Fruit fly (Drosophila melanogaster) whole organism, embryonic: Measurements from ENCODE around the gene COX7AL2.
A peak's percentile ranks its signal among the peaks of the same experiment; 100 is the strongest.

Source experiments
- Bdp1 ChIP-seq: fragments of 200-800 bp; sonication (Bioruptor generic); optimal IDR thresholded peaks from 3 replicates; lab custom pipeline; 2016; ENCODE audit warnings: missing biosample characterization, missing genetic modification characterization
- BtbVII ChIP-seq: fragments of 200-800 bp; sonication (Bioruptor generic); optimal IDR thresholded peaks from 3 replicates; lab custom pipeline; 2017; ENCODE audit warnings: missing biosample characterization, mild to moderate bottlenecking, missing genetic modification characterization
- CG10209 ChIP-seq: fragments of 200-800 bp; sonication (Bioruptor generic); optimal IDR thresholded peaks from 3 replicates; lab custom pipeline; 2017; ENCODE audit warnings: missing biosample characterization, mild to moderate bottlenecking, missing genetic modification characterization, missing genetic modification reagents
- CG11398 ChIP-seq: fragments of 200-800 bp; sonication (Bioruptor generic); optimal IDR thresholded peaks from 2 replicates; lab custom pipeline; 2016; ENCODE audit warnings: missing biosample characterization, missing genetic modification characterization
- CG12104 ChIP-seq: fragments of 200-800 bp; sonication (Bioruptor generic); optimal IDR thresholded peaks from 3 replicates; lab custom pipeline; 2016; ENCODE audit warnings: missing biosample characterization, missing genetic modification characterization
- CG12391 ChIP-seq: fragments of 200-800 bp; sonication (Bioruptor generic); optimal IDR thresholded peaks from 3 replicates; lab custom pipeline; 2018; ENCODE audit warnings: missing biosample characterization, mild to moderate bottlenecking, missing genetic modification characterization, moderate library complexity
- CG14441 ChIP-seq: fragments of 200-800 bp; sonication (Bioruptor generic); IDR thresholded peaks from 2 replicates; pipeline ENCODE4 v1.3.6; 2022; ENCODE audit warnings: missing biosample characterization, missing genetic modification characterization
- CG14965 ChIP-seq: fragments of 200-800 bp; sonication (Bioruptor generic); optimal IDR thresholded peaks from 2 replicates; lab custom pipeline; 2016; ENCODE audit warnings: missing biosample characterization, missing genetic modification characterization, borderline replicate concordance
- CG1603 ChIP-seq: fragments of 200-800 bp; sonication (Bioruptor generic); optimal IDR thresholded peaks from 2 replicates; lab custom pipeline; 2019; ENCODE audit warnings: missing biosample characterization, mild to moderate bottlenecking, missing genetic modification characterization, moderate library complexity
- CG17328 ChIP-seq: fragments of 200-800 bp; sonication (Bioruptor generic); IDR thresholded peaks from 2 replicates; pipeline ENCODE4 v1.3.6; 2022; ENCODE audit warnings: missing biosample characterization, missing genetic modification characterization
- CG32532 ChIP-seq: fragments of 200-800 bp; sonication (Bioruptor generic); IDR thresholded peaks from 2 replicates; pipeline ENCODE4 v1.3.6; 2022; ENCODE audit warnings: missing biosample characterization, missing genetic modification characterization
- CG3407 ChIP-seq: fragments of 200-800 bp; sonication (Bioruptor generic); optimal IDR thresholded peaks from 2 replicates; lab custom pipeline; 2018; ENCODE audit warnings: missing biosample characterization, mild to moderate bottlenecking, missing genetic modification characterization
- CG42726 ChIP-seq: fragments of 200-800 bp; sonication (Bioruptor generic); IDR thresholded peaks from 2 replicates; pipeline ENCODE4 v1.3.6; 2022; ENCODE audit warnings: missing biosample characterization, missing genetic modification characterization; ENCODE audit not compliant: partially characterized antibody
- CG5180 ChIP-seq: fragments of 200-800 bp; sonication (Bioruptor generic); optimal IDR thresholded peaks from 3 replicates; lab custom pipeline; 2017; ENCODE audit warnings: missing biosample characterization, missing genetic modification characterization, mild to moderate bottlenecking, moderate library complexity, missing genetic modification reagents
- CG6683 ChIP-seq: fragments of 200-800 bp; sonication (Bioruptor generic); optimal IDR thresholded peaks from 2 replicates; lab custom pipeline; 2017; ENCODE audit warnings: missing biosample characterization, mild to moderate bottlenecking, missing genetic modification characterization, missing genetic modification reagents
- CG7839 ChIP-seq: fragments of 200-800 bp; sonication (Bioruptor generic); optimal IDR thresholded peaks from 3 replicates; lab custom pipeline; 2018; ENCODE audit warnings: missing biosample characterization, mild to moderate bottlenecking, missing genetic modification characterization, moderate library complexity
- CG8359 ChIP-seq: fragments of 200-800 bp; sonication (Bioruptor generic); optimal IDR thresholded peaks from 2 replicates; lab custom pipeline; 2017; ENCODE audit warnings: missing biosample characterization, mild to moderate bottlenecking, missing genetic modification characterization, borderline replicate concordance
- CG9932 ChIP-seq: fragments of 200-800 bp; sonication (Bioruptor generic); IDR thresholded peaks from 2 replicates; pipeline ENCODE4 v1.3.6; 2022; ENCODE audit warnings: missing biosample characterization, missing genetic modification characterization
- Chrac-16 ChIP-seq: fragments of 200-800 bp; sonication (Bioruptor generic); optimal IDR thresholded peaks from 3 replicates; lab custom pipeline; 2016; ENCODE audit warnings: missing biosample characterization, missing genetic modification characterization
- CrebB ChIP-seq: fragments of 200-800 bp; sonication (Bioruptor generic); optimal IDR thresholded peaks from 3 replicates; lab custom pipeline; 2018; ENCODE audit warnings: missing biosample characterization, mild to moderate bottlenecking, missing genetic modification characterization
- Dek ChIP-seq: fragments of 200-800 bp; sonication (Bioruptor generic); optimal IDR thresholded peaks from 3 replicates; lab custom pipeline; 2019; ENCODE audit warnings: missing biosample characterization, mild to moderate bottlenecking, missing genetic modification characterization, moderate library complexity
- Dip3 ChIP-seq: fragments of 200-800 bp; sonication (Bioruptor generic); optimal IDR thresholded peaks from 3 replicates; lab custom pipeline; 2016; ENCODE audit warnings: missing biosample characterization, missing genetic modification characterization
- Eip74EF ChIP-seq, 2 experiments: fragments of 200-800 bp in 1 of 2; fragments of >200 bp in 1 of 2; sonication (Bioruptor generic) in 1 of 2; optimal IDR thresholded peaks; 2 replicates each; lab custom pipeline; 2017 to 2019; ENCODE audit warnings: missing biosample characterization in 2 of 2, missing genetic modification characterization in 2 of 2, mild to moderate bottlenecking in 1 of 2, moderate library complexity in 1 of 2
- GATAe ChIP-seq: fragments of 200-800 bp; sonication (Bioruptor generic); conservative IDR thresholded peaks from 2 replicates; pipeline ENCODE4 v1.3.6; 2022; ENCODE audit warnings: missing biosample characterization, missing genetic modification characterization
- HLH54F ChIP-seq: fragments of 200-800 bp; sonication (Bioruptor generic); optimal IDR thresholded peaks from 3 replicates; lab custom pipeline; 2016; ENCODE audit warnings: missing biosample characterization, missing genetic modification characterization
- MESR4 ChIP-seq: fragments of 200-800 bp; sonication (Bioruptor generic); optimal IDR thresholded peaks from 2 replicates; lab custom pipeline; 2018; ENCODE audit warnings: missing biosample characterization, mild to moderate bottlenecking, missing genetic modification characterization, moderate library complexity
- MTF-1 ChIP-seq: fragments of 200-800 bp; sonication (Bioruptor generic); optimal IDR thresholded peaks from 2 replicates; lab custom pipeline; 2018; ENCODE audit warnings: missing biosample characterization, mild to moderate bottlenecking, missing genetic modification characterization, borderline replicate concordance
- Optix ChIP-seq: fragments of 200-800 bp; sonication (Bioruptor generic); IDR thresholded peaks from 3 replicates; pipeline ENCODE4 v1.3.6; 2022; ENCODE audit warnings: missing biosample characterization, missing genetic modification characterization
- Ssrp ChIP-seq: fragments of 200-800 bp; sonication (Bioruptor generic); optimal IDR thresholded peaks from 2 replicates; lab custom pipeline; 2018; ENCODE audit warnings: missing biosample characterization, mild to moderate bottlenecking, missing genetic modification characterization, moderate library complexity
- YL-1 ChIP-seq: fragments of 200-800 bp; sonication (Bioruptor generic); optimal IDR thresholded peaks from 3 replicates; lab custom pipeline; 2017; ENCODE audit warnings: missing biosample characterization, mild to moderate bottlenecking, missing genetic modification characterization
- crp ChIP-seq, 2 experiments: fragments of 200-800 bp; sonication (Bioruptor generic); optimal IDR thresholded peaks; 2 replicates in 1 of 2; 3 replicates in 1 of 2; lab custom pipeline; 2017; ENCODE audit warnings: missing biosample characterization in 2 of 2, missing genetic modification characterization in 2 of 2, mild to moderate bottlenecking in 1 of 2, moderate library complexity in 1 of 2
- disco-r ChIP-seq: fragments of 200-800 bp; sonication (Bioruptor generic); optimal IDR thresholded peaks from 2 replicates; lab custom pipeline; 2016; ENCODE audit warnings: missing biosample characterization, missing genetic modification characterization
- dmrt11E ChIP-seq: fragments of 200-800 bp; sonication (Bioruptor generic); optimal IDR thresholded peaks from 3 replicates; lab custom pipeline; 2018; ENCODE audit warnings: missing biosample characterization, mild to moderate bottlenecking, missing genetic modification characterization, moderate library complexity
- ems ChIP-seq: fragments of 200-800 bp; sonication (Bioruptor generic); optimal IDR thresholded peaks from 3 replicates; lab custom pipeline; 2016; ENCODE audit warnings: missing biosample characterization, missing genetic modification characterization
- esg ChIP-seq: fragments of 200-800 bp; sonication (Bioruptor generic); conservative IDR thresholded peaks from 2 replicates; pipeline ENCODE4 v1.3.6; 2022; ENCODE audit warnings: missing biosample characterization, missing genetic modification characterization
- eve ChIP-seq, 2 experiments: fragments of >200 bp; optimal IDR thresholded peaks; 2 replicates each; lab custom pipeline; 2017; ENCODE audit warnings: missing biosample characterization in 2 of 2, missing genetic modification characterization in 2 of 2
- fd102C ChIP-seq: fragments of 200-800 bp; sonication (Bioruptor generic); optimal IDR thresholded peaks from 2 replicates; lab custom pipeline; 2018; ENCODE audit warnings: missing biosample characterization, mild to moderate bottlenecking, missing genetic modification characterization, moderate library complexity
- fu2 ChIP-seq: fragments of 200-800 bp; sonication (Bioruptor generic); optimal IDR thresholded peaks from 2 replicates; lab custom pipeline; 2016; ENCODE audit warnings: missing biosample characterization, missing genetic modification characterization
- grau ChIP-seq: fragments of 200-800 bp; optimal IDR thresholded peaks from 3 replicates; lab custom pipeline; 2019; ENCODE audit warnings: missing biosample characterization, mild to moderate bottlenecking, missing genetic modification characterization, moderate library complexity
- inv ChIP-seq: fragments of 200-800 bp; sonication (Bioruptor generic); IDR thresholded peaks from 2 replicates; pipeline ENCODE4 v1.3.6; 2022; ENCODE audit warnings: missing biosample characterization, missing genetic modification characterization; ENCODE audit not compliant: partially characterized antibody
- kah ChIP-seq: fragments of 200-800 bp; sonication (Bioruptor generic); optimal IDR thresholded peaks from 2 replicates; lab custom pipeline; 2018; ENCODE audit warnings: missing biosample characterization, mild to moderate bottlenecking, missing genetic modification characterization
- ken ChIP-seq: fragments of 200-800 bp; sonication (Bioruptor generic); IDR thresholded peaks from 3 replicates; pipeline ENCODE4 v1.3.6; 2022; ENCODE audit warnings: missing biosample characterization, missing genetic modification characterization
- lilli ChIP-seq: fragments of 200-800 bp; sonication (Bioruptor generic); optimal IDR thresholded peaks from 3 replicates; lab custom pipeline; 2016; ENCODE audit warnings: missing biosample characterization, missing genetic modification characterization
- sim ChIP-seq: fragments of 200-800 bp; sonication (Bioruptor generic); IDR thresholded peaks from 2 replicates; pipeline ENCODE4 v1.3.6; 2022; ENCODE audit warnings: missing biosample characterization, missing genetic modification characterization
- trh ChIP-seq: fragments of 200-800 bp; sonication (Bioruptor generic); optimal IDR thresholded peaks from 2 replicates; lab custom pipeline; 2016; ENCODE audit warnings: missing biosample characterization, missing genetic modification characterization
- tx ChIP-seq: fragments of 200-800 bp; sonication (Bioruptor generic); optimal IDR thresholded peaks from 2 replicates; lab custom pipeline; 2016; ENCODE audit warnings: missing biosample characterization, missing genetic modification characterization
- wdn ChIP-seq: fragments of 200-800 bp; sonication (Bioruptor generic); IDR thresholded peaks from 2 replicates; pipeline ENCODE4 v1.3.6; 2022; ENCODE audit warnings: missing biosample characterization, missing genetic modification characterization
- zf30C ChIP-seq: fragments of 200-800 bp; sonication (Bioruptor generic); optimal IDR thresholded peaks from 3 replicates; lab custom pipeline; 2018; ENCODE audit warnings: missing biosample characterization, mild to moderate bottlenecking, missing genetic modification characterization
- zfh1 ChIP-seq: fragments of 200-800 bp; sonication (Bioruptor generic); IDR thresholded peaks from 3 replicates; pipeline ENCODE4 v1.3.6; 2022; ENCODE audit warnings: missing biosample characterization, missing genetic modification characterization

COX7AL2 gene

DNA sequence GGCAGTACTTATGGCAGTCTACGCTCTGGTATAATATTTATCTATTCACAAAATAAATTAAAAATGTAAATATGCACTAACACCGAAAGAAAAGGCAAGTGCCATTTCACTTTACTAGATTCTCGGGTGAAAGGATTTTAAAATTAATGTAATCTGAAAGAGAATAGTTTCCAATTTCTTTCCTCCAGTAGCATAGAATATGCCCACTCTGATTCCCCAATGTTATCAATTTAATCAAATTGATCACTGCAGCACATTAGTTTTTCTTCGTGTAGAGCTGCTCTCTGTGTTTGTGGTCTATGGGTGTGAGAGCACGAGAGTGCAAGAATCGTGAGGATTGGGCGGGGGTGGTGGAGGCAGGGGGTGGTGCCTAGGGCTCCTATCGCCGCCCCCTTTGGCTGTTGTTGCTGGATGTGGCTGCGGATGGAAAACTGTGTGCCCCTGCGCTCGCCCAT is 3.4 kb upstream of the COX7AL2 start (continued):
- TF ChIP-seq CG5180 (GFP tag; lab: Kevin White, UChicago) (no peak), grau (peak; percentile 75), YL-1 (GFP tag; lab: Kevin White, UChicago) (peak; percentile 15), CG12391 (tag; lab: Kevin White, UChicago) (peak; percentile 87), CG32532 (GFP tag; lab: Robert Waterston, UW) (no peak), ems (GFP tag; lab: Kevin White, UChicago) (peak; percentile 51), GATAe (GFP tag; lab: Robert Waterston, UW) (no peak), eve (GFP tag; optimal IDR thresholded peaks at IDR 0.05; lab: Kevin White, UChicago) (peak in 1 of 2 experiments; percentile 92), Chrac-16 (peak; percentile 78), sim (peak; percentile 55; the same call in 1 of the 2 replicates), CG14965 (GFP tag; lab: Kevin White, UChicago) (peak; percentile 11), Dek (no peak), CG3407 (GFP tag; lab: Kevin White, UChicago) (peak; percentile 89), CrebB (peak; percentile 53), CG7839 (peak; percentile 80), inv (GFP tag; lab: Robert Waterston, UW) (no peak), wdn (no peak), kah (GFP tag; lab: Kevin White, UChicago) (peak; percentile 21), Ssrp (peak; percentile 88), Dip3 (GFP tag; lab: Kevin White, UChicago) (no peak), CG9932 (GFP tag; lab: Robert Waterston, UW) (no peak), dmrt11E (tag; lab: Kevin White, UChicago) (peak; percentile 95), ken (GFP tag; lab: Robert Waterston, UW) (peak; percentile 70; the same call in 2 of the 3 replicates), Optix (GFP tag; lab: Robert Waterston, UW) (peak; percentile 75), trh (GFP tag; lab: Kevin White, UChicago) (peak; percentile 69), CG17328 (GFP tag; lab: Robert Waterston, UW) (peak; percentile 84), CG42726 (GFP tag; lab: Robert Waterston, UW) (no peak), BtbVII (GFP tag; lab: Kevin White, UChicago) (peak; percentile 71), Eip74EF (GFP tag; optimal IDR thresholded peaks at IDR 0.05; lab: Kevin White, UChicago) (peak in 1 of 2 experiments; percentile 88), CG11398 (GFP tag; lab: Kevin White, UChicago) (peak; percentile 55), CG10209 (GFP tag; lab: Kevin White, UChicago) (peak; percentile 84), zfh1 (GFP tag; lab: Robert Waterston, UW) (peak; percentile 83), esg (GFP tag; lab: Robert Waterston, UW) (peak; percentile 49), fu2 (GFP tag; lab: Kevin White, UChicago) (no peak), CG6683 (GFP tag; lab: Kevin White, UChicago) (peak; percentile 42), MESR4 (GFP tag; lab: Kevin White, UChicago) (peak; percentile 0), CG8359 (peak; percentile 87), MTF-1 (GFP tag; lab: Kevin White, UChicago) (peak; percentile 37), CG1603 (tag; lab: Kevin White, UChicago) (peak; percentile 83), CG14441 (GFP tag; lab: Robert Waterston, UW) (peak; percentile 44; the same call in 1 of the 2 replicates), crp (GFP tag; optimal IDR thresholded peaks at IDR 0.05; lab: Kevin White, UChicago) (peak in 1 of 2 experiments; percentile 40), zf30C (GFP tag; lab: Kevin White, UChicago) (peak; percentile 80), tx (GFP tag; lab: Kevin White, UChicago) (peak; percentile 17), Bdp1 (GFP tag; lab: Kevin White, UChicago) (peak; percentile 29), disco-r (peak; percentile 53), fd102C (peak; percentile 26), HLH54F (peak; percentile 33), lilli (GFP tag; lab: Kevin White, UChicago) (peak; percentile 54), CG12104 (GFP tag; lab: Kevin White, UChicago) (peak; percentile 86)
